Fruit fly (Drosophila melanogaster) whole organism, pupa: Measurements from ENCODE around the gene Or65a.

Experiments
- CG14655 ChIP-seq: fragments of 200-800 bp; sonication (Bioruptor generic); optimal IDR thresholded peaks from 3 replicates; lab custom pipeline; 2017; ENCODE audit warnings: mild to moderate bottlenecking, missing biosample characterization, missing genetic modification reagents, missing genetic modification characterization
- CG32121 ChIP-seq: fragments of 200-800 bp; sonication (Bioruptor generic); IDR thresholded peaks from 2 replicates; pipeline ENCODE4 v1.3.6; 2022; ENCODE audit warnings: missing biosample characterization, missing genetic modification characterization
- Snoo ChIP-seq: fragments of 200-800 bp; sonication (Bioruptor generic); optimal IDR thresholded peaks from 3 replicates; lab custom pipeline; 2017; ENCODE audit warnings: missing biosample characterization, mild to moderate bottlenecking, missing genetic modification characterization, inconsistent platforms

DNA sequence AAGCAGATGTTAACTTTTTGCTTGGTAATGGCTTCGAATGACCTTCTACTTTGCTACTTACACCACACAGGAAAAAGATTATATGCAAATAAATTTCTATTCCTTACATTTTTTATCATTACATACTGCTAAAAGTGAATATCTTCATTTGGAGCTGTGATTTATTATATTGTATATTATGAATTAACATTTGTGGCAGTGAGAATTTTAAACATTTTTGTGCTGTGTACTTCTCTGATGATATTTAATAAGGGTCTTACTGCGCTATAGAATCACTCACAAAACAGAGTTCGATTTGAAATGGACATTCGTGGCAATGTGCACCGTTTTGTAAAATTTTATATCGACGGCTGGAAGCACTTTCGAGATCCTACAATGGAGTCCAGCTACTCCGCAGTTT lies 6.9 kb downstream of the Or65a start, which contains the start of gene Or65c:
- TF ChIP-seq Snoo (tag; lab: Kevin White, UChicago): no peak
- TF ChIP-seq CG14655: no peak
- TF ChIP-seq CG32121: no peak
